Worm (Caenorhabditis elegans): ENCODE data around the gene Y53F4A.2.
A peak's percentile ranks its signal among the peaks of the same experiment; 100 is the strongest.

Gene Y53F4A.2

DNA sequence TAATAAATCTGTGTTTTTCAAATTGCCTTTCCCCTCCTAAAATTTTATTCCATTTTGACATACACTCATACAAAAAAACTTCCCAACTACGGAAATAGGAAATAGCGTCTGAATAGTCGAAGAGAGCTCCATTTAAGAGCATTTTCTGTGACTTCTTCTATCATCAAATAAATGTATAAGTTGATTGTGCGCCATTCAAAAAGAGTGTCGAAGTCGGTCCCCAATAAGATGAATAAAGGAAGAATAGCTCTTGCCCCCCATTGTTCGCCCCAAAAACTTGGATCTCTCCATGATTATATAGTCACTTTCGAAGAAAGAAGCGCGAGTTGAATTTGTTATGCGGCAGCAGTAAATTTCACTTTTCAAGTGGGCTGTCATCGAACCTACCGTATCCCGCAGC lies 15.6 kb upstream of the Y53F4A.2 start:
- TF ChIP-seq unc-86 (tag; optimal IDR thresholded peaks at IDR 0.05) (no peak), efl-1 (optimal IDR thresholded peaks at IDR 0.05) (no peak), efl-1 (GFP tag; optimal IDR thresholded peaks at IDR 0.05 in 1 of 2) (no peak), mep-1 (tag; optimal IDR thresholded peaks at IDR 0.05) (no peak), unc-30 (tag; optimal IDR thresholded peaks at IDR 0.05) (no peak), nhr-237 (tag; optimal IDR thresholded peaks at IDR 0.05) (no peak), ceh-90 (tag; optimal IDR thresholded peaks at IDR 0.05) (no peak), irx-1 (tag; optimal IDR thresholded peaks at IDR 0.05) (peak; percentile 85), snu-23 (GFP tag; optimal IDR thresholded peaks at IDR 0.05) (no peak), aha-1 (tag; optimal IDR thresholded peaks at IDR 0.05) (no peak), fkh-10 (GFP tag; optimal IDR thresholded peaks at IDR 0.05) (peak; percentile 50), zag-1 (tag; optimal IDR thresholded peaks at IDR 0.05) (no peak)

- TF ChIP-seq fkh-8 (tag; optimal IDR thresholded peaks at IDR 0.05) (no peak), efl-1 (optimal IDR thresholded peaks at IDR 0.05) (no peak), efl-1 (GFP tag; optimal IDR thresholded peaks at IDR 0.05 in 1 of 2) (peak in 1 of 2 experiments; percentile 40)
These were observed 7.3 kb downstream of the Y53F4A.2 start, which contains the start of gene R05H10.3 for ce11 chrII:14869644-14870043. Gene R05H10.3 (plus strand): TSS chrII:14869944.

- TF ChIP-seq irx-1 (tag; optimal IDR thresholded peaks at IDR 0.05) (no peak), lin-15B (tag; optimal IDR thresholded peaks at IDR 0.05) (no peak), hlh-4 (tag; optimal IDR thresholded peaks at IDR 0.05) (no peak), mdl-1 (tag; optimal IDR thresholded peaks at IDR 0.05) (no peak), sptf-1 (tag; optimal IDR thresholded peaks at IDR 0.05) (no peak), unc-98 (GFP tag; IDR thresholded peaks at IDR 0.05) (no peak), sup-37 (GFP tag; optimal IDR thresholded peaks at IDR 0.05) (no peak), fkh-4 (tag; optimal IDR thresholded peaks at IDR 0.05; ENCODE audit: borderline replicate concordance) (no peak), nhr-237 (tag; optimal IDR thresholded peaks at IDR 0.05) (no peak), tbx-2 (tag; optimal IDR thresholded peaks at IDR 0.05) (no peak), ama-1 (optimal IDR thresholded peaks at IDR 0.05) (no peak), ceh-8 (GFP tag; optimal IDR thresholded peaks at IDR 0.05) (no peak), unc-30 (tag; optimal IDR thresholded peaks at IDR 0.05) (no peak), xbp-1 (tag; optimal IDR thresholded peaks at IDR 0.05) (no peak), nhr-76 (tag; optimal IDR thresholded peaks at IDR 0.05) (no peak), nhr-71 (tag; optimal IDR thresholded peaks at IDR 0.05) (no peak), F16B12.6 (tag; optimal IDR thresholded peaks at IDR 0.05) (no peak), ceh-90 (tag; optimal IDR thresholded peaks at IDR 0.05) (no peak), pax-3 (tag; optimal IDR thresholded peaks at IDR 0.05) (no peak)
These were observed 9.4 kb downstream of the Y53F4A.2 start for ce11 chrII:14867530-14867929.

DNA sequence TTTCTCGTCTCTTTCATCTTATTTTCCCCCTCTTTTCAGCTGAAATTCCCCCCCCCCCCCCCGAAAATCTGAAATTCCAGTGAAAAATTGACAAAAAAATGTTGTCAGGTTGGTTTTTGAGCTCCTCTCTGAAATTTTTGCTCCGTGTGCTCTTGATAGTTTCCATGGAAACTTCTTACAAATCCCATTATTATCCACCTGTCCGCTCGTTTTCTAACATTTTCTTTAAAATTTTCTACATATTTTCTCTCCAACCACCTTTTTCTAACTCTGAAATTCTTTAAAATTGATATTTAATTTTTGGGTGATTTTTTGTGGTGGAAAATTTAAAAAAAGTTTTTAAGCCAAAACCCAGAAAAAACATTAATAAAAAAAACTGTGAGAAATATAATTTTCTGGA lies 10.3 kb downstream of the Y53F4A.2 start, which contains the start of gene gpx-2:
TSS of gene gpx-2 (plus strand) at position 99 of the 400 bp plus-strand sequence.
- no peak for TF ChIP-seq nhr-71 (tag; optimal IDR thresholded peaks at IDR 0.05)
- no peak for TF ChIP-seq unc-98 (GFP tag; IDR thresholded peaks at IDR 0.05)
- no peak for TF ChIP-seq nhr-76 (tag; optimal IDR thresholded peaks at IDR 0.05)
- TF ChIP-seq fos-1 (tag; optimal IDR thresholded peaks at IDR 0.05) = no peak
- peak; percentile 34 for TF ChIP-seq nhr-85 (tag)
- TF ChIP-seq lir-3 (tag; optimal IDR thresholded peaks at IDR 0.05; ENCODE audit: poor library complexity) = no peak
- peak; percentile 11 for TF ChIP-seq elt-2 (tag; optimal IDR thresholded peaks at IDR 0.05)
- no peak for TF ChIP-seq ztf-11 (tag; optimal IDR thresholded peaks at IDR 0.05)
- TF ChIP-seq nhr-84 (tag; optimal IDR thresholded peaks at IDR 0.05) = no peak
- no peak for TF ChIP-seq sup-37 (GFP tag; optimal IDR thresholded peaks at IDR 0.05)
- no peak for TF ChIP-seq irx-1 (tag; optimal IDR thresholded peaks at IDR 0.05)

DNA sequence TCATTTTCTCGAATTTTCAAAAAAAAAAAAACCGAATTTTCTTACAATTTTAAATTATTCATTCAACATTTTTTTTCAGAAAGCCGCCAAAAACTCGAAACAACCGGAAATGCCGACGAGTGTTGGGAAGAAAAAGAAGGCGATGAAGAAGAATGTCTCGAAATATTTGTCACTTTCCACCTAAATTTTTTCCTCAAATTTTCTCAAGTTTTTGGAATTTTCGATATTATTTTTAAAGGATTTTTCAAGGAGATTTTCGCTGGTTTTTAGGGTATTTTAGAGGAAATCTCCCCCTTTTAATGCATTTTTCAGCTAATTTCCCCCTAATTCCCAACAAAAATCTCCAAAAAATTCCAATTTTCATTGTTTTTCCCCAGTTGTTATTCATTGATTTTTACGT lies 10.8 kb downstream of the Y53F4A.2 start:
- TF ChIP-seq nhr-76 (tag; optimal IDR thresholded peaks at IDR 0.05) (no peak), nhr-85 (tag) (no peak), lsy-2 (tag; optimal IDR thresholded peaks at IDR 0.05) (no peak), nhr-237 (tag; optimal IDR thresholded peaks at IDR 0.05) (no peak), zag-1 (tag; optimal IDR thresholded peaks at IDR 0.05) (no peak), ceh-88 (GFP tag; IDR thresholded peaks at IDR 0.05) (no peak), dpl-1 (GFP tag; optimal IDR thresholded peaks at IDR 0.05) (no peak)
